Worm (Caenorhabditis elegans): ENCODE data around the gene W01D2.3.

ce11 chrII:14785906-14786305, 18.2 kb downstream of the W01D2.3 start, which contains the start of gene Y54E2A.9:
- TF ChIP-seq mdl-1 (tag; optimal IDR thresholded peaks at IDR 0.05): no peak
- TF ChIP-seq aly-2 (tag; optimal IDR thresholded peaks at IDR 0.05): no peak
- TF ChIP-seq nhr-76 (tag; optimal IDR thresholded peaks at IDR 0.05): no peak
- TF ChIP-seq nhr-84 (tag; optimal IDR thresholded peaks at IDR 0.05): no peak
- TF ChIP-seq unc-62 (GFP tag; optimal IDR thresholded peaks at IDR 0.05): no peak

All from whole organism, L1 larva.